Worm (Caenorhabditis elegans) whole organism, young adult: Measurements from ENCODE around the gene F29A7.3.

Experiments used
- F22D6.2 ChIP-seq: sonication (generic microtip); optimal IDR thresholded peaks from 2 replicates; lab custom pipeline; 2016; ENCODE audit warnings: mild to moderate bottlenecking, missing genetic modification characterization, missing compliant biosample characterization
- F37B4.10 ChIP-seq: fragments of 200-800 bp; sonication (Bioruptor generic); IDR thresholded peaks from 2 replicates; pipeline ENCODE4 v1.3.6; 2022; ENCODE audit warnings: missing genetic modification characterization, missing compliant biosample characterization
- F52B5.7 ChIP-seq: sonication (generic microtip); optimal IDR thresholded peaks from 2 replicates; lab custom pipeline; 2016; ENCODE audit warnings: mild to moderate bottlenecking, missing genetic modification characterization, missing compliant biosample characterization
- bed-2 ChIP-seq: fragments of 200-800 bp; sonication (Bioruptor generic); IDR thresholded peaks from 2 replicates; pipeline ENCODE4 v1.3.6; 2022; ENCODE audit warnings: missing genetic modification reagents, missing genetic modification characterization, missing compliant biosample characterization
- cebp-1 ChIP-seq, 2 experiments: fragments of 200-800 bp in 1 of 2; sonication (Bioruptor generic) in 1 of 2; sonication (generic microtip) in 1 of 2; IDR thresholded peaks in 1 of 2; optimal IDR thresholded peaks in 1 of 2; 2 replicates each; pipeline versions ENCODE4 v1.3.6 to Lab custom; 2017 to 2022; ENCODE audit warnings: missing compliant biosample characterization in 2 of 2, missing genetic modification characterization in 2 of 2, mild to moderate bottlenecking in 1 of 2, missing genetic modification reagents in 1 of 2, moderate library complexity in 1 of 2
- ceh-91 ChIP-seq: fragments of 200-800 bp; sonication (Bioruptor generic); IDR thresholded peaks from 2 replicates; pipeline ENCODE4 v1.3.6; 2022; ENCODE audit warnings: missing genetic modification reagents, missing genetic modification characterization, missing compliant biosample characterization
- dox-1 ChIP-seq: fragments of 200-800 bp; sonication (Bioruptor generic); IDR thresholded peaks from 2 replicates; pipeline ENCODE4 v1.3.6; 2022; ENCODE audit warnings: missing genetic modification reagents, missing genetic modification characterization, missing compliant biosample characterization
- egl-18 ChIP-seq: fragments of 200-800 bp; sonication (Bioruptor generic); IDR thresholded peaks from 2 replicates; pipeline ENCODE4 v1.3.6; 2022; ENCODE audit warnings: missing genetic modification reagents, missing genetic modification characterization, missing compliant biosample characterization
- egrh-3 ChIP-seq: fragments of 200-800 bp; sonication (Bioruptor generic); IDR thresholded peaks from 2 replicates; pipeline ENCODE4 v1.3.6; 2022; ENCODE audit warnings: missing genetic modification reagents, missing genetic modification characterization, missing compliant biosample characterization
- fkh-3 ChIP-seq: sonication (generic microtip); optimal IDR thresholded peaks from 2 replicates; lab custom pipeline; 2016; ENCODE audit warnings: mild to moderate bottlenecking, missing genetic modification characterization, missing compliant biosample characterization
- hmg-1.2 ChIP-seq: fragments of 200-800 bp; sonication (Bioruptor generic); IDR thresholded peaks from 2 replicates; pipeline ENCODE4 v1.3.6; 2022; ENCODE audit warnings: missing genetic modification reagents, missing genetic modification characterization, missing compliant biosample characterization
- hmg-20 ChIP-seq: fragments of 200-800 bp; sonication (Bioruptor generic); IDR thresholded peaks from 2 replicates; pipeline ENCODE4 v1.3.6; 2022; ENCODE audit warnings: missing genetic modification reagents, missing genetic modification characterization, missing compliant biosample characterization
- lag-1 ChIP-seq: fragments of 200-800 bp; sonication (Bioruptor generic); IDR thresholded peaks from 2 replicates; pipeline ENCODE4 v1.3.6; 2022; ENCODE audit warnings: missing genetic modification reagents, missing genetic modification characterization, missing compliant biosample characterization
- let-607 ChIP-seq, 2 experiments: fragments of 200-800 bp in 1 of 2; sonication (Bioruptor generic) in 1 of 2; sonication (generic microtip) in 1 of 2; optimal IDR thresholded peaks; 2 replicates each; lab custom pipeline; 2016 to 2018; ENCODE audit warnings: mild to moderate bottlenecking in 2 of 2, missing compliant biosample characterization in 2 of 2, missing genetic modification characterization in 2 of 2, moderate library complexity in 2 of 2, missing genotype in 1 of 2
- lin-54 ChIP-seq: fragments of 200-800 bp; sonication (Bioruptor generic); optimal IDR thresholded peaks from 2 replicates; lab custom pipeline; 2018; ENCODE audit warnings: mild to moderate bottlenecking, missing genetic modification characterization, missing compliant biosample characterization
- lsl-1 ChIP-seq: fragments of 200-800 bp; sonication (Bioruptor generic); optimal IDR thresholded peaks from 2 replicates; lab custom pipeline; 2018; ENCODE audit warnings: mild to moderate bottlenecking, missing genetic modification characterization, moderate library complexity, missing compliant biosample characterization
- lsy-27 ChIP-seq: sonication (generic microtip); optimal IDR thresholded peaks from 2 replicates; lab custom pipeline; 2017; ENCODE audit warnings: missing genetic modification characterization, mild to moderate bottlenecking, missing compliant biosample characterization, antibody characterized with exemption, missing genotype, borderline replicate concordance; ENCODE audit not compliant: insufficient read depth
- madf-3 ChIP-seq: fragments of 200-800 bp; sonication (Bioruptor generic); IDR thresholded peaks from 2 replicates; pipeline ENCODE4 v1.3.6; 2022; ENCODE audit warnings: missing genetic modification reagents, missing genetic modification characterization, missing compliant biosample characterization
- madf-6 ChIP-seq: fragments of 200-800 bp; sonication (Bioruptor generic); IDR thresholded peaks from 2 replicates; pipeline ENCODE4 v1.3.6; 2022; ENCODE audit warnings: missing genetic modification reagents, missing genetic modification characterization, missing compliant biosample characterization
- mcd-1 ChIP-seq: fragments of 200-800 bp; sonication (Bioruptor generic); IDR thresholded peaks from 2 replicates; pipeline ENCODE4 v1.3.6; 2022; ENCODE audit warnings: missing genetic modification reagents, missing genetic modification characterization, missing compliant biosample characterization
- nfya-2 ChIP-seq: fragments of 200-800 bp; sonication (Bioruptor generic); IDR thresholded peaks from 2 replicates; pipeline ENCODE4 v1.3.6; 2022; ENCODE audit warnings: missing genetic modification reagents, missing genetic modification characterization, missing compliant biosample characterization
- nhr-90 ChIP-seq: sonication (generic microtip); optimal IDR thresholded peaks from 2 replicates; lab custom pipeline; 2016; ENCODE audit warnings: missing genotype, mild to moderate bottlenecking, missing genetic modification characterization, missing compliant biosample characterization
- somi-1 ChIP-seq: fragments of 200-800 bp; sonication (Bioruptor generic); optimal IDR thresholded peaks from 2 replicates; lab custom pipeline; 2018; ENCODE audit warnings: mild to moderate bottlenecking, missing genetic modification characterization, missing compliant biosample characterization
- tbp1 ChIP-seq: fragments of 200-800 bp; sonication (Bioruptor generic); optimal IDR thresholded peaks from 2 replicates; lab custom pipeline; 2018; ENCODE audit warnings: mild to moderate bottlenecking, missing genetic modification characterization, missing compliant biosample characterization
- tlf-1 ChIP-seq: fragments of 200-800 bp; sonication (Bioruptor generic); optimal IDR thresholded peaks from 2 replicates; lab custom pipeline; 2018; ENCODE audit warnings: mild to moderate bottlenecking, missing genetic modification characterization, missing compliant biosample characterization
- zfh-2 ChIP-seq: fragments of 200-800 bp; sonication (Bioruptor generic); conservative IDR thresholded peaks from 2 replicates; pipeline ENCODE4 v1.3.6; 2022; ENCODE audit warnings: missing genetic modification reagents, missing genetic modification characterization, missing compliant biosample characterization
- ztf-25 ChIP-seq: fragments of 200-800 bp; sonication (Bioruptor generic); IDR thresholded peaks from 2 replicates; pipeline ENCODE4 v1.3.6; 2022; ENCODE audit warnings: missing genetic modification reagents, missing genetic modification characterization, missing compliant biosample characterization
- ztf-28 ChIP-seq: fragments of 200-800 bp; sonication (Bioruptor generic); IDR thresholded peaks from 2 replicates; pipeline ENCODE4 v1.3.6; 2022; ENCODE audit warnings: missing genetic modification reagents, missing genetic modification characterization, missing compliant biosample characterization

Gene F29A7.3

DNA sequence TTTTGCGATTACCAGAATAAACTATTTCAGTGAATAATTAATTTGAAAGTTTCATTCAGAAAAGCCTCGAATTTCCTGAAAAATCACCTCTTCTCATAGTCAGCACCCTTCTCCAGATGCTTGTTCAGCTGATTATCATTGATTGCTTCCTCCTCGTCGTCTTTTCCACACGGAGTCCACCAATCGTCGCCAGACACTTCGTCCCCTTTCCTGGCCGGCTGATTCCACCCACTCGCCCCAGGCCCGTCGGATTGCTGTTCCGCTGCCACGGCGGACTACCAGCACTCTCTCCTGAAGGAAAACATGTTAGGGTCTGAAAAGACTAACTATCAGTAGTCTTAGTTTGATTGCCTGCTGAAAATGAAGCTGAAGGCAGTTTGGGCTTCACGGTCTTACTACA is 27.7 kb downstream of the F29A7.3 start:
- TF ChIP-seq egl-18 (GFP tag; lab: Robert Waterston, UW) (no peak), zfh-2 (GFP tag; lab: Robert Waterston, UW) (peak; percentile 50)

DNA sequence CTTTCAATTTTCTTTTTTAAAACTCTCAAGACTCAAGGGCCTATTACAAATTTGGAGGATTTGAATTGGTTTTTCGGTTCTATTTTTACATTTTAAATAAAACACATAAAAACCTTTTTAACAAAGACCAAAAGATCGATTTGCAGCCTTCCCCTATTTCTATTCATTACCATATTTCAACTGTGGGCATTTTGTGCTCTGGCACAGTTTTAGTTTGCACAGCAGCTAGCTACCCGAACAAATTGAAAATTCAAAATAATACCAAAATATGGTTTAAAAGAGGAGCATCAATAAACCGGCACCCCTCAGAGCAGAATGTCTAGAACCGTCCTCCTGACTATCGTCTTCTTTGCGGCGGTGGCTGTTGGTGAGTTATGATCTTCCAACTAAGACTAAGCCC is 28.3 kb downstream of the F29A7.3 start, which contains the start of gene F08D12.2:
Gene F08D12.2 (plus strand): TSS at position 301 of the 400 bp plus-strand sequence.
- TF ChIP-seq lag-1 (GFP tag; lab: Robert Waterston, UW): no peak

DNA sequence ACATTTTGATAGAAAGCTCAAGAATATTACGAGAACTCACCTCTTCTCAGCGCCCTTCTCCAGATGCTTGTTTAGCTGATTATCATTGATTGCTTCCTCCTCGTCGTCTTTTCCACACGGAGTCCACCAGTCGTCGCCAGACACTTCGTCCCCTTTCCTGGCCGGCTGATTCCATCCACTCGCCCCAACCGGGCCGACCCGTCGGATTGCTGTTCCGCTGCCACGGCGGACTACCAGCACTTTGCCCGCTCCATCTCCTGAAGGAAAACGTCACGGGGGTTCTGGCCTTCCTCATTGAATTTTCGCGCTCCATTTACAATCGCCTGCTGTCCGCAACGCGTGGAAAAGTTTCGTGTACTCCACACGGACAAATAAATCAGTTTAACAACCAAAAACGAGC is 30.3 kb downstream of the F29A7.3 start:
- TF ChIP-seq egrh-3 (GFP tag; lab: Robert Waterston, UW) (peak; percentile 63; the same call in 1 of the 2 replicates), zfh-2 (GFP tag; lab: Robert Waterston, UW) (peak; percentile 73), hmg-20 (no peak), F52B5.7 (no peak)
- TF ChIP-seq, all 124 proteins: peak for 2

DNA sequence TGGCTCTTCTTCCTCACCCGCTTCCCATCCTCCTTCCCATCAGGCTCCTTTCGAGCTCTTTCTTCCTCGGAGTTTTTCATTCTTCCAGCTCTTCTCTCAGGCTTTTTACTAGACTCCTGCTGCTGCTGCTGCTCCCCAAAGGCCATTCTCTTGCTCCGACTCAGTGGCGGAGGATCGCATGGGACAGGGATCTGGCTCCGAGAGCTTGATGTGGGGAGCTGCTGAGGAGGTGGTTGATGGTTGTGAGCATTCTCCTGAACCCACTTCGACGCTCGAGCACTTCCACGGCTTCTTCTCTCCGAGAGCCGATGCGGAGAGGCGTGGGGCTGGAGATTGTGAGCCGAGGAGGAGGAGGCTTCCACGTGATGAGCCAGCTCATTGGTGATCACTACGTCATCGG is 32.7 kb downstream of the F29A7.3 start:
- TF ChIP-seq F37B4.10 (GFP tag; lab: Robert Waterston, UW): 0 out of 2 replicates have a peak, but pooled peaks have one; percentile 64
- TF ChIP-seq lsy-27: no peak
- TF ChIP-seq tbp1 (GFP tag; lab: Kevin White, UChicago): no peak
- peak; percentile 88 for TF ChIP-seq zfh-2 (GFP tag; lab: Robert Waterston, UW)
- TF ChIP-seq let-607 (tag; optimal IDR thresholded peaks at IDR 0.05; lab: Kevin White, UChicago): no peak
- TF ChIP-seq F22D6.2: no peak
- no peak for TF ChIP-seq dox-1
- no peak for TF ChIP-seq ztf-25
- peak; percentile 86; the same call in 1 of the 2 replicates for TF ChIP-seq egrh-3 (GFP tag; lab: Robert Waterston, UW)
- TF ChIP-seq madf-6 (GFP tag; lab: Robert Waterston, UW): no peak

DNA sequence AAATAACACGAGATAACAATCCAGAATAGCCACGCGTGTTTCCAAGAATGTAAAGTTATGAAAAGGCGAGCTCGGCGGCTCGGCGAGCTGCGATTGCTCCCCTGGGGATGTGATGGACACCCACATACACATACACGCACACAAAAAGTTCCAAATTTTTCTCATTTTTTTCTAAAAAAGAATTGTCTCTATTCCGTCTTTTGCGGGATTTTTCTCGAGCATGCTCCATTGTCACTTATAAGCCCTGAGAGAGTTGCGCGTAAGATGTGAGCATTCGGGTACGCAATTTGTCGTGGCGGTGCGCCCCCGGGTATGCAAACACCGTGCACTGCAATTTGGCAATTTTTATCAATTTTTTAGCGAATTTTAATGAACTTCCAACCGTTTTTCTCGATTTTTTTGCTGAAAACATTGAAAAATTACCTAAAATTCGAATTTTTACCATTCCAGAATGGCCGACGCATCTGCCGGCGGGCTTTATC is 34.0 kb downstream of the F29A7.3 start, which contains the start of the genes F08D12.12 and srpa-72:
Gene F08D12.12 (minus strand): TSS at position 51 of the 482 bp plus-strand sequence.
Gene srpa-72 (plus strand): TSS at position 451 of the 482 bp plus-strand sequence.
- peak; percentile 34; the same call in 1 of the 2 replicates for TF ChIP-seq hmg-1.2 (GFP tag; lab: Robert Waterston, UW)
- peak; percentile 30 for TF ChIP-seq tbp1 (GFP tag; lab: Kevin White, UChicago)
- TF ChIP-seq mcd-1 (GFP tag; lab: Robert Waterston, UW): peak; percentile 54
- no peak for TF ChIP-seq madf-3 (GFP tag; lab: Robert Waterston, UW)
- no peak for TF ChIP-seq cebp-1 (GFP tag; IDR thresholded peaks at IDR 0.05; lab: Robert Waterston, UW)
- peak; percentile 16 for TF ChIP-seq cebp-1 (tag; optimal IDR thresholded peaks at IDR 0.05; lab: Kevin White, UChicago)
- no peak for TF ChIP-seq nfya-2
- peak; percentile 5 to 53 for TF ChIP-seq let-607 (tag; optimal IDR thresholded peaks at IDR 0.05; lab: Kevin White, UChicago)
- peak; percentile 36 for TF ChIP-seq lin-54 (GFP tag; lab: Kevin White, UChicago)
- peak; percentile 6 for TF ChIP-seq lsl-1 (GFP tag; lab: Kevin White, UChicago)

DNA sequence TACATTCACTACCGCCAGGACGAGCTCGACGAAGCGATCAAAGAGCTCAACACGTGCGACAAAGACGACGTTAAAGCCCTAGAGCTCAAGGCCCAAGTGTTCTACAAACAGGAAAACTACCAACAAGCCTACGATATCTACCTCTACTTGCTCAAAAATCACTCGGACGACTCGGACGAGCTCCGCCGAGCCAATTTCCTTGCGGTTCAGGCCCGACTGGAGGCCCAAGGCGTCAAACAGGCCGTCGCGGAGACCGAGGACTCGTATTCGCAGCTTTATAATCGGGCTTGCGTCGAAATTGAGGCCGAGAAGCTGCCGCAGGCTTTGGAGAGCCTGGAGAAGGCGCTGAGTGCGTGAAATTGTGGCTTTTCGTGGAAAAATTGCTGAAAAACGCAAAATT is 34.8 kb downstream of the F29A7.3 start:
- TF ChIP-seq egrh-3 (GFP tag; lab: Robert Waterston, UW): peak; percentile 25; the same call in 1 of the 2 replicates
- no peak for TF ChIP-seq fkh-3 (tag; lab: Kevin White, UChicago)
- TF ChIP-seq ztf-28 (GFP tag; lab: Robert Waterston, UW): no peak
- peak; percentile 26; the same call in 1 of the 2 replicates for TF ChIP-seq madf-6 (GFP tag; lab: Robert Waterston, UW)
- peak; percentile 66; the same call in 1 of the 2 replicates for TF ChIP-seq zfh-2 (GFP tag; lab: Robert Waterston, UW)

DNA sequence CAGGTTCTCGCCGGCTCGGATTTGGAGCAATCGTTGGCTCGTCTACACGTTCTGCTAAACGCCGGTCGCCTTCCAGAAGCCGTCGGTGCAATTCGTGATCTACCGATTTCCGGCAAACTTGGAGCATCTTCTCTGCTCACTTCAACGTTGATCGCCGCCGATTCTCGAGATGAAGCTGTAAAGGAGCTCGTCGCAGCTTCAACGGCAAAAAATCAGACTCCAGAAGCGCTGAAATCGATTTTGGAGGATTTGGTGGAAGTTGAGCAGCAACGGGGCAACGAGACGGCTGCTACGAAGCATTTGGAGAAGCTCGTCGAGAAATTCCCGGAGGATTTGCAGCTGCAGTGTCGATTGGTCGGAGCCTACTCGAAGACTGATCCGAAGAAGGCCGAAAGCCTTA is 38.6 kb downstream of the F29A7.3 start:
- no peak for TF ChIP-seq hmg-20
- no peak for TF ChIP-seq ceh-91 (GFP tag; lab: Robert Waterston, UW)
- no peak for TF ChIP-seq madf-6 (GFP tag; lab: Robert Waterston, UW)
- no peak for TF ChIP-seq nhr-90 (tag; lab: Kevin White, UChicago)
- no peak for TF ChIP-seq bed-2 (GFP tag; lab: Robert Waterston, UW)
- peak; percentile 73 for TF ChIP-seq zfh-2 (GFP tag; lab: Robert Waterston, UW)
- TF ChIP-seq somi-1: no peak
- no peak for TF ChIP-seq tlf-1
- TF ChIP-seq, all 124 proteins: peak for 1
